Worm (Caenorhabditis elegans) whole organism, mixed stage, embryonic: Measurements from ENCODE around the gene EGAP9.3.

ENCODE experiments used
- M03D4.4 ChIP-seq: sonication (generic microtip); optimal IDR thresholded peaks from 2 replicates; lab custom pipeline; 2017; ENCODE audit warnings: mild to moderate bottlenecking, missing genetic modification characterization, missing compliant biosample characterization
- bed-3 ChIP-seq: fragments of 200-800 bp; sonication (Bioruptor generic); optimal IDR thresholded peaks from 3 replicates; lab custom pipeline; 2018; ENCODE audit warnings: mild to moderate bottlenecking, missing genetic modification characterization, moderate library complexity, missing compliant biosample characterization
- blmp-1 ChIP-seq: fragments of 150-350 bp; optimal IDR thresholded peaks from 2 replicates; lab custom pipeline; 2014; ENCODE audit warnings: missing biosample characterization, missing genetic modification characterization
- ceh-39 ChIP-seq: fragments of 150-350 bp; optimal IDR thresholded peaks from 2 replicates; lab custom pipeline; 2014; ENCODE audit warnings: missing biosample characterization, missing genetic modification characterization
- ceh-43 ChIP-seq: fragments of 200-800 bp; sonication (Bioruptor generic); optimal IDR thresholded peaks from 2 replicates; lab custom pipeline; 2018; ENCODE audit warnings: mild to moderate bottlenecking, missing genetic modification characterization, moderate library complexity, missing compliant biosample characterization
- ceh-83 ChIP-seq: fragments of 200-800 bp; sonication (Bioruptor generic); optimal IDR thresholded peaks from 2 replicates; lab custom pipeline; 2018; ENCODE audit warnings: mild to moderate bottlenecking, missing genetic modification characterization, missing compliant biosample characterization
- ces-1 ChIP-seq: fragments of 150-350 bp; optimal IDR thresholded peaks from 2 replicates; lab custom pipeline; 2014; ENCODE audit warnings: missing biosample characterization, missing genetic modification reagents, missing genetic modification characterization
- cnd-1 ChIP-seq: fragments of 200-800 bp; sonication (Bioruptor generic); optimal IDR thresholded peaks from 2 replicates; lab custom pipeline; 2018; ENCODE audit warnings: mild to moderate bottlenecking, missing genetic modification characterization, missing compliant biosample characterization
- drap-1 ChIP-seq: fragments of 200-800 bp; sonication (Bioruptor generic); optimal IDR thresholded peaks from 3 replicates; lab custom pipeline; 2018; ENCODE audit warnings: mild to moderate bottlenecking, missing genetic modification characterization, missing compliant biosample characterization
- elt-1 ChIP-seq: sonication (generic microtip); optimal IDR thresholded peaks from 2 replicates; lab custom pipeline; 2017; ENCODE audit warnings: missing genetic modification characterization, mild to moderate bottlenecking, missing compliant biosample characterization, antibody characterized with exemption, moderate library complexity, borderline replicate concordance; ENCODE audit not compliant: insufficient read depth
- elt-3 ChIP-seq: fragments of 150-350 bp; optimal IDR thresholded peaks from 2 replicates; lab custom pipeline; 2014; ENCODE audit warnings: missing biosample characterization, missing genetic modification characterization
- flh-1 ChIP-seq: fragments of 200-800 bp; sonication (Bioruptor generic); optimal IDR thresholded peaks from 2 replicates; lab custom pipeline; 2018; ENCODE audit warnings: mild to moderate bottlenecking, missing genetic modification characterization, moderate library complexity, missing compliant biosample characterization
- ham-2 ChIP-seq: fragments of 200-800 bp; sonication (Bioruptor generic); optimal IDR thresholded peaks from 2 replicates; lab custom pipeline; 2018; ENCODE audit warnings: mild to moderate bottlenecking, missing genetic modification characterization, missing compliant biosample characterization
- hlh-1 ChIP-seq: fragments of 150-350 bp; optimal IDR thresholded peaks from 2 replicates; lab custom pipeline; 2014; ENCODE audit warnings: missing biosample characterization, missing genetic modification reagents, missing genetic modification characterization
- lin-13 ChIP-seq: fragments of 150-350 bp; optimal IDR thresholded peaks from 2 replicates; lab custom pipeline; 2014; ENCODE audit warnings: missing biosample characterization, missing genetic modification characterization
- lin-32 ChIP-seq: fragments of 200-800 bp; sonication (Bioruptor generic); optimal IDR thresholded peaks from 2 replicates; lab custom pipeline; 2018; ENCODE audit warnings: mild to moderate bottlenecking, missing genetic modification characterization, missing compliant biosample characterization
- lsy-2 ChIP-seq: fragments of 150-350 bp; optimal IDR thresholded peaks from 2 replicates; lab custom pipeline; 2014; ENCODE audit warnings: missing biosample characterization, missing genetic modification characterization
- mab-5 ChIP-seq: fragments of 150-350 bp; optimal IDR thresholded peaks from 2 replicates; lab custom pipeline; 2014; ENCODE audit warnings: missing biosample characterization, missing genetic modification characterization
- mep-1 ChIP-seq: fragments of 150-350 bp; optimal IDR thresholded peaks from 2 replicates; lab custom pipeline; 2017; ENCODE audit warnings: missing biosample characterization, missing genetic modification reagents, missing genetic modification characterization, inconsistent platforms
- mls-2 ChIP-seq: sonication (generic microtip); optimal IDR thresholded peaks from 2 replicates; lab custom pipeline; 2016; ENCODE audit warnings: mild to moderate bottlenecking, missing genetic modification characterization, moderate library complexity, missing compliant biosample characterization
- nhr-12 ChIP-seq: fragments of 150-350 bp; optimal IDR thresholded peaks from 2 replicates; lab custom pipeline; 2014; ENCODE audit warnings: missing biosample characterization, missing genetic modification characterization
- nhr-2 ChIP-seq: fragments of 150-350 bp; optimal IDR thresholded peaks from 2 replicates; lab custom pipeline; 2014; ENCODE audit warnings: missing biosample characterization, missing genetic modification characterization
- nhr-237 ChIP-seq: fragments of 150-350 bp; optimal IDR thresholded peaks from 2 replicates; lab custom pipeline; 2014; ENCODE audit warnings: missing biosample characterization, missing genetic modification characterization
- nhr-28 ChIP-seq: fragments of 150-350 bp; optimal IDR thresholded peaks from 2 replicates; lab custom pipeline; 2014; ENCODE audit warnings: missing biosample characterization, missing genetic modification characterization
- nhr-76 ChIP-seq: sonication (generic microtip); optimal IDR thresholded peaks from 2 replicates; lab custom pipeline; 2017; ENCODE audit warnings: missing biosample characterization, missing genetic modification characterization
- pha-4 ChIP-seq: fragments of 150-350 bp; optimal IDR thresholded peaks from 2 replicates; lab custom pipeline; 2018; ENCODE audit warnings: missing biosample characterization, missing genetic modification reagents, missing genetic modification characterization
- sem-2 ChIP-seq: fragments of 200-800 bp; sonication (Bioruptor generic); optimal IDR thresholded peaks from 2 replicates; lab custom pipeline; 2018; ENCODE audit warnings: mild to moderate bottlenecking, missing genetic modification characterization, missing compliant biosample characterization
- tbx-8 ChIP-seq: fragments of 200-800 bp; sonication (Bioruptor generic); optimal IDR thresholded peaks from 2 replicates; lab custom pipeline; 2018; ENCODE audit warnings: mild to moderate bottlenecking, missing genetic modification characterization, moderate library complexity, missing compliant biosample characterization
- unc-120 ChIP-seq: sonication (generic microtip); optimal IDR thresholded peaks from 2 replicates; lab custom pipeline; 2017; ENCODE audit warnings: missing genetic modification characterization, missing compliant biosample characterization; ENCODE audit not compliant: poor library complexity, severe bottlenecking
- unc-39 ChIP-seq: fragments of 150-350 bp; optimal IDR thresholded peaks from 2 replicates; lab custom pipeline; 2014; ENCODE audit warnings: missing biosample characterization, missing genetic modification characterization
- unc-62 ChIP-seq: fragments of 150-350 bp; optimal IDR thresholded peaks from 2 replicates; lab custom pipeline; 2014; ENCODE audit warnings: missing biosample characterization, missing genetic modification reagents, missing genetic modification characterization
- zip-8 ChIP-seq: fragments of 150-350 bp; optimal IDR thresholded peaks from 2 replicates; lab custom pipeline; 2014; ENCODE audit warnings: missing biosample characterization, missing genetic modification characterization
- ztf-11 ChIP-seq: fragments of 150-350 bp; optimal IDR thresholded peaks from 2 replicates; lab custom pipeline; 2014; ENCODE audit warnings: missing biosample characterization, missing genetic modification characterization

EGAP9.3 gene

DNA sequence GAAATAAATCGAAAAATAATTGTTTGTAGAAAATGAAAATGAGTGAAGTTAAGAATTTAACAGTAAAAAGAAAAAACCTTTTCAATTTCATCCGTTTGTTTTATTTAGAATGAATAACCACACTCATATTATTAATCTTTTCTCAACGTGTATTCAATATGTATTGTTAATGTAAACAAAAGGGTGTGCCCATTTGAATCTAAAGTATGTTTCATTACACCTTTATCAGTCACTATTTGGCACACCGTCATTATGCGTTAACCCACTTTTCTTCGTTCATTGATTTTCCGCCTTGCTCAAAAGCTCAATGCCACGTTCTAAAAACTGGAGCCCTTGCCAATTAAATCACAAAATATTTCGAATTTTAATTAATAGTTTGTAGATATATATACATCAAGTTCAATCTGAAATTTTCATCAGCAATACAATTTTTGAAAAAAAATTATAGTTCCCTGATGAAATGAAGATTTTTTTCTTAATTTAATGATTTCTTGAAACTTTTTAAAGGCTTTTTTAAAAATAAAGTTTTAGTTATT is 14.0 kb downstream of the EGAP9.3 start, which contains the start of gene K04A8.1:
Gene K04A8.1 (plus strand): TSS at position 486 of the 536 bp plus-strand sequence.
- TF ChIP-seq unc-39 (tag; lab: Kevin White, UChicago) (no peak), hlh-1 (tag; lab: Kevin White, UChicago) (no peak), zip-8 (tag; lab: Kevin White, UChicago) (no peak), pha-4 (tag; lab: Kevin White, UChicago) (no peak), ceh-43 (GFP tag; lab: Kevin White, UChicago) (no peak), nhr-237 (tag; lab: Kevin White, UChicago) (no peak), ztf-11 (no peak), ces-1 (GFP tag; lab: Kevin White, UChicago) (no peak), cnd-1 (tag; lab: Kevin White, UChicago) (no peak), unc-120 (tag; lab: Kevin White, UChicago) (no peak)

DNA sequence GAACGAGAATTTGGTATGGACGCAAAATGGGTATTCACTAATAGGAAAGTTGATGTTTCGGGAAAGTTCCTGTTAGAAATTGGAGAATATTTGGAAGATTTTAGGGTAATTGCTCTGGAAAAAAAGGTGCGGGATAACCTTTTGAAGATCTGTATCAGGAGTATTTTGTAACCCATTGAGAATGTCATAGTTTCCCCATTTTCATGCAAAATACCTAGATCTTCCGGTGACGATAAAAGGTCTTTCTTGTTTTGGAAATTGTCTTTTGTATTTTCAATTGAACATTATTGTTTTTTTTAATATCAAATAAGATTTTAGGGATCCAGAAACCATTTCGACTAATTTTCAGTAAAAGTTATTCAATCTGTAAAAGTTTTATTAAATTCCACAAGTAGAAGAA is 18.3 kb downstream of the EGAP9.3 start, which contains the start of gene spp-19:
Gene spp-19 (minus strand): TSS at position 101 of the 400 bp plus-strand sequence.
- no peak for TF ChIP-seq unc-62 (GFP tag; lab: Kevin White, UChicago)
- TF ChIP-seq ces-1 (GFP tag; lab: Kevin White, UChicago): no peak
- no peak for TF ChIP-seq lin-32 (GFP tag; lab: Kevin White, UChicago)
- no peak for TF ChIP-seq zip-8 (tag; lab: Kevin White, UChicago)
- TF ChIP-seq flh-1 (GFP tag; lab: Kevin White, UChicago): no peak

DNA sequence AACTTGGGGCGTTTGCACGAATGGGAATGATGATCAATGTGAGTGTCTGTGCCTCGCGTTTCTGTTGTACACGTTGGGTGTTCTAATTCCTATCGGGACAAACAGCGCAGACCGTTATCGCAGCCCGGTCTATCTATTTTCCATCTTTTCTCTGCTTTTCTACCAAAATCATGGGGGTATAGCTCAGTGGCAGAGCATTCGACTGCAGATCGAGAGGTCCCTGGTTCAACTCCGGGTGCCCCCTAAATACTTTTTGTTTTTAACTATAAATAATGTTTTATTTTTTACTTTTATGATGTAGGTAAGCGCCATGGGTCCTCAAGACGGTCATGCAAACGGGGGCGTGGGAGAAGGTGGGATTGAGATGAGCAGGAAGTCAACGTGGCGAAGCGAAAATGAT is 20.3 kb downstream of the EGAP9.3 start:
- TF ChIP-seq M03D4.4 (tag; lab: Kevin White, UChicago) (peak; percentile 55), nhr-237 (tag; lab: Kevin White, UChicago) (no peak), unc-120 (tag; lab: Kevin White, UChicago) (no peak), ceh-43 (GFP tag; lab: Kevin White, UChicago) (no peak)

- no peak for TF ChIP-seq blmp-1 (tag; lab: Kevin White, UChicago)
- no peak for TF ChIP-seq lin-13 (tag; lab: Kevin White, UChicago)
- no peak for TF ChIP-seq ceh-43 (GFP tag; lab: Kevin White, UChicago)
- no peak for TF ChIP-seq ceh-39 (tag; lab: Kevin White, UChicago)
- TF ChIP-seq unc-39 (tag; lab: Kevin White, UChicago): no peak
- no peak for TF ChIP-seq hlh-1 (tag; lab: Kevin White, UChicago)
- no peak for TF ChIP-seq flh-1 (GFP tag; lab: Kevin White, UChicago)
- no peak for TF ChIP-seq elt-3 (tag; lab: Kevin White, UChicago)
- no peak for TF ChIP-seq zip-8 (tag; lab: Kevin White, UChicago)
- no peak for TF ChIP-seq nhr-76 (tag; lab: Kevin White, UChicago)
- TF ChIP-seq elt-1 (tag; lab: Kevin White, UChicago): no peak
- no peak for TF ChIP-seq lsy-2 (tag; lab: Kevin White, UChicago)
- no peak for TF ChIP-seq unc-62 (GFP tag; lab: Kevin White, UChicago)
- no peak for TF ChIP-seq mab-5 (tag; lab: Kevin White, UChicago)
These were observed 20.8 kb downstream of the EGAP9.3 start, which contains the start of gene spp-26 for ce11 chrV:6559105-6559504. Gene spp-26 (minus strand): TSS chrV:6559205.

ce11 chrV:6558103-6558502 is 21.8 kb downstream of the EGAP9.3 start, which contains the start of gene spp-20:
Gene spp-20 (minus strand): TSS chrV:6558203.
- TF ChIP-seq mls-2 (no peak), ceh-43 (GFP tag; lab: Kevin White, UChicago) (no peak), bed-3 (GFP tag; lab: Kevin White, UChicago) (no peak), sem-2 (GFP tag; lab: Kevin White, UChicago) (no peak), ces-1 (GFP tag; lab: Kevin White, UChicago) (no peak), drap-1 (GFP tag; lab: Kevin White, UChicago) (no peak), blmp-1 (tag; lab: Kevin White, UChicago) (no peak), nhr-76 (tag; lab: Kevin White, UChicago) (no peak), elt-1 (tag; lab: Kevin White, UChicago) (no peak), cnd-1 (tag; lab: Kevin White, UChicago) (no peak), ztf-11 (no peak)
- TF ChIP-seq, all 35 proteins: peak for 0

- TF ChIP-seq unc-62 (GFP tag; lab: Kevin White, UChicago): no peak
- TF ChIP-seq mab-5 (tag; lab: Kevin White, UChicago): no peak
- no peak for TF ChIP-seq mls-2
- TF ChIP-seq elt-1 (tag; lab: Kevin White, UChicago): no peak
- no peak for TF ChIP-seq tbx-8 (GFP tag; lab: Kevin White, UChicago)
- TF ChIP-seq ceh-39 (tag; lab: Kevin White, UChicago): no peak
- TF ChIP-seq nhr-28: no peak
- TF ChIP-seq unc-120 (tag; lab: Kevin White, UChicago): no peak
- TF ChIP-seq ceh-83 (GFP tag; lab: Kevin White, UChicago): no peak
- TF ChIP-seq M03D4.4 (tag; lab: Kevin White, UChicago): no peak
- no peak for TF ChIP-seq ham-2
- TF ChIP-seq nhr-12 (tag; lab: Kevin White, UChicago): no peak
- no peak for TF ChIP-seq lin-13 (tag; lab: Kevin White, UChicago)
- TF ChIP-seq sem-2 (GFP tag; lab: Kevin White, UChicago): no peak
- TF ChIP-seq elt-3 (tag; lab: Kevin White, UChicago): no peak
- TF ChIP-seq mep-1 (tag; lab: Kevin White, UChicago): no peak
- no peak for TF ChIP-seq nhr-2
- no peak for TF ChIP-seq hlh-1 (tag; lab: Kevin White, UChicago)
- no peak for TF ChIP-seq drap-1 (GFP tag; lab: Kevin White, UChicago)
- no peak for TF ChIP-seq zip-8 (tag; lab: Kevin White, UChicago)
These were observed 22.9 kb downstream of the EGAP9.3 start, which contains the start of gene spp-27 for ce11 chrV:6557035-6557434. Gene spp-27 (minus strand): TSS chrV:6557135.
